Fruit fly (Drosophila melanogaster) S2 (cell line): ENCODE results near the gene Acsx1L.

Experiments
- CG8478 ChIP-seq: fragments of >200 bp; optimal IDR thresholded peaks from 2 replicates; lab custom pipeline; 2018
- CTCF ChIP-seq, 2 experiments: fragments of >200 bp; optimal IDR thresholded peaks; 2 replicates each; lab custom pipeline; 2018

DNA sequence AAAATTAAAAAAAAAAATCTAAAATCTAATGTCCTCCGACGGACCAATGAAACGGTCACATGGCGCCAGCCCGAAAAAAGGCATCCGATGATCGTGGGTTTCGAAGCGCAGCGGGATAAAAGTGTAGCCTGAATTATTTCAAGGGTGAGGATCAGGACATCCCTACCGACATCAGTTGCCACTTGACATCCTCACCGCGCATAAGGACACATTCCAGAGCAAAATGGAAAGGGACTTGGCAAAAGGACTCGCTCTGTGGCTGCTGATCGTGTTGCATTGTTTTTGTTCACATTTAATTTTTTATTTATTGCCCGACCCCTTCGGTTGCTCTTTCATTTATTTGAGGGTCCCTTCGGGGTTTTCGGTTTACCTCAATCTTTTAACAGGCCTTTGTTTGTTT lies 26.6 kb upstream of the Acsx1L start:
- TF ChIP-seq CTCF (optimal IDR thresholded peaks at IDR 0.05; lab: Kevin White, UChicago) (no peak), CG8478 (lab: Kevin White, UChicago) (no peak)
